Fruit fly (Drosophila melanogaster) Kc167 (cell line): Measurements from ENCODE around the gene Ugt35D1.

Experiments
- Sin3A ChIP-seq: fragments of >200 bp; optimal IDR thresholded peaks from 2 replicates; lab custom pipeline; 2018; ENCODE audit warnings: missing external identifiers
- h ChIP-seq: fragments of >200 bp; optimal IDR thresholded peaks from 3 replicates; lab custom pipeline; 2018; ENCODE audit warnings: missing external identifiers
- psq ChIP-seq: fragments of >200 bp; optimal IDR thresholded peaks from 2 replicates; lab custom pipeline; 2017; ENCODE audit warnings: missing external identifiers

- TF ChIP-seq Sin3A (lab: Kevin White, UChicago), result no peak
- TF ChIP-seq psq, result no peak
- no peak for TF ChIP-seq h (lab: Kevin White, UChicago)
These were observed 26.1 kb downstream of the Ugt35D1 start for dm6 chr3R:31369054-31369453.
